Worm (Caenorhabditis elegans) whole organism, late embryonic: ENCODE results near the gene nhr-56.
A peak's percentile ranks its signal among the peaks of the same experiment; 100 is the strongest.

ENCODE experiments used
- C38D4.7 ChIP-seq: fragments of 200-800 bp; sonication (Bioruptor generic); optimal IDR thresholded peaks from 2 replicates; lab custom pipeline; 2018; ENCODE audit warnings: mild to moderate bottlenecking, missing genetic modification characterization, moderate library complexity, missing compliant biosample characterization
- F13H6.1 ChIP-seq: sonication (generic microtip); optimal IDR thresholded peaks from 2 replicates; lab custom pipeline; 2016; ENCODE audit warnings: missing genetic modification characterization, missing compliant biosample characterization
- ceh-18 ChIP-seq: sonication (generic microtip); optimal IDR thresholded peaks from 2 replicates; lab custom pipeline; 2016; ENCODE audit warnings: missing genetic modification characterization, missing compliant biosample characterization
- ceh-2 ChIP-seq: sonication (generic microtip); optimal IDR thresholded peaks from 2 replicates; lab custom pipeline; 2016; ENCODE audit warnings: missing genotype, missing genetic modification characterization, missing compliant biosample characterization
- ceh-22 ChIP-seq: sonication (generic microtip); optimal IDR thresholded peaks from 2 replicates; lab custom pipeline; 2017; ENCODE audit warnings: missing biosample characterization, missing genetic modification characterization
- ceh-24 ChIP-seq: sonication (generic microtip); optimal IDR thresholded peaks from 2 replicates; lab custom pipeline; 2016; ENCODE audit warnings: mild to moderate bottlenecking, missing genetic modification characterization, missing compliant biosample characterization
- ceh-30 ChIP-seq: fragments of 150-350 bp; optimal IDR thresholded peaks from 2 replicates; lab custom pipeline; 2014; ENCODE audit warnings: missing biosample characterization, missing genetic modification characterization
- ceh-31 ChIP-seq: sonication (generic microtip); optimal IDR thresholded peaks from 2 replicates; lab custom pipeline; 2016; ENCODE audit warnings: missing genetic modification characterization, missing compliant biosample characterization
- ceh-34 ChIP-seq: sonication (generic microtip); optimal IDR thresholded peaks from 2 replicates; lab custom pipeline; 2016; ENCODE audit warnings: mild to moderate bottlenecking, missing genetic modification characterization, missing compliant biosample characterization
- ceh-45 ChIP-seq: fragments of 200-800 bp; sonication (Bioruptor generic); IDR thresholded peaks from 2 replicates; pipeline ENCODE4 v1.3.6; 2022; ENCODE audit warnings: missing genetic modification reagents, missing genetic modification characterization, missing compliant biosample characterization
- ceh-48 ChIP-seq: sonication (generic microtip); optimal IDR thresholded peaks from 2 replicates; lab custom pipeline; 2016; ENCODE audit warnings: missing genetic modification characterization, inconsistent platforms, missing compliant biosample characterization
- ceh-9 ChIP-seq: sonication (generic microtip); optimal IDR thresholded peaks from 2 replicates; lab custom pipeline; 2016; ENCODE audit warnings: mild to moderate bottlenecking, missing genetic modification characterization, inconsistent platforms, missing compliant biosample characterization
- che-1 ChIP-seq: sonication (generic microtip); optimal IDR thresholded peaks from 2 replicates; lab custom pipeline; 2016; ENCODE audit warnings: mild to moderate bottlenecking, missing genetic modification characterization, missing compliant biosample characterization
- dve-1 ChIP-seq: sonication (generic microtip); optimal IDR thresholded peaks from 2 replicates; lab custom pipeline; 2017; ENCODE audit warnings: antibody characterized with exemption, mild to moderate bottlenecking, missing genetic modification characterization, missing compliant biosample characterization
- elt-4 ChIP-seq: sonication (generic microtip); optimal IDR thresholded peaks from 2 replicates; lab custom pipeline; 2016; ENCODE audit warnings: missing genetic modification characterization, missing compliant biosample characterization
- gmeb-2 ChIP-seq: sonication (generic microtip); optimal IDR thresholded peaks from 2 replicates; lab custom pipeline; 2016; ENCODE audit warnings: missing genetic modification characterization, inconsistent platforms, missing compliant biosample characterization
- hlh-30 ChIP-seq: sonication (generic microtip); optimal IDR thresholded peaks from 2 replicates; lab custom pipeline; 2017; ENCODE audit warnings: antibody characterized with exemption, missing genetic modification characterization, missing compliant biosample characterization; ENCODE audit not compliant: insufficient read depth
- hlh-8 ChIP-seq: sonication (generic microtip); optimal IDR thresholded peaks from 2 replicates; lab custom pipeline; 2016; ENCODE audit warnings: missing genotype, missing genetic modification characterization, missing compliant biosample characterization
- lim-6 ChIP-seq: sonication (generic microtip); optimal IDR thresholded peaks from 2 replicates; lab custom pipeline; 2016; ENCODE audit warnings: missing genetic modification characterization, missing compliant biosample characterization
- lin-11 ChIP-seq: fragments of 200-800 bp; sonication (Bioruptor generic); optimal IDR thresholded peaks from 2 replicates; lab custom pipeline; 2018; ENCODE audit warnings: mild to moderate bottlenecking, missing genetic modification characterization, missing compliant biosample characterization
- madf-2 ChIP-seq: sonication (generic microtip); optimal IDR thresholded peaks from 2 replicates; lab custom pipeline; 2017; ENCODE audit warnings: missing genetic modification characterization, missing compliant biosample characterization
- mec-3 ChIP-seq: sonication (generic microtip); optimal IDR thresholded peaks from 2 replicates; lab custom pipeline; 2016; ENCODE audit warnings: borderline replicate concordance, missing genetic modification characterization, missing compliant biosample characterization
- nfya-1 ChIP-seq: sonication (generic microtip); optimal IDR thresholded peaks from 2 replicates; lab custom pipeline; 2017; ENCODE audit warnings: missing genetic modification characterization, mild to moderate bottlenecking, missing compliant biosample characterization, antibody characterized with exemption, moderate library complexity
- pag-3 ChIP-seq: sonication (generic microtip); optimal IDR thresholded peaks from 2 replicates; lab custom pipeline; 2016; ENCODE audit warnings: missing compliant biosample characterization, missing genetic modification characterization, borderline replicate concordance
- pat-9 ChIP-seq: fragments of 200-800 bp; sonication (Bioruptor generic); optimal IDR thresholded peaks from 2 replicates; lab custom pipeline; 2018; ENCODE audit warnings: mild to moderate bottlenecking, missing genetic modification characterization, moderate library complexity, missing compliant biosample characterization
- pha-2 ChIP-seq: sonication (generic microtip); optimal IDR thresholded peaks from 2 replicates; lab custom pipeline; 2017; ENCODE audit warnings: mild to moderate bottlenecking, missing genetic modification characterization, missing compliant biosample characterization
- pha-4 ChIP-seq: fragments of 150-350 bp; optimal IDR thresholded peaks from 2 replicates; lab custom pipeline; 2018; ENCODE audit warnings: missing biosample characterization, missing genetic modification reagents, missing genetic modification characterization
- pros-1 ChIP-seq: fragments of 150-350 bp; optimal IDR thresholded peaks from 2 replicates; lab custom pipeline; 2014; ENCODE audit warnings: missing biosample characterization, missing genetic modification reagents, missing genetic modification characterization
- ref-2 ChIP-seq: sonication (generic microtip); optimal IDR thresholded peaks from 2 replicates; lab custom pipeline; 2016; ENCODE audit warnings: missing genetic modification characterization, missing compliant biosample characterization
- rnt-1 ChIP-seq: sonication (generic microtip); optimal IDR thresholded peaks from 2 replicates; lab custom pipeline; 2016; ENCODE audit warnings: missing genetic modification characterization, missing compliant biosample characterization
- sox-2 ChIP-seq: fragments of 200-800 bp; sonication (Bioruptor generic); IDR thresholded peaks from 2 replicates; pipeline ENCODE4 v1.3.6; 2022; ENCODE audit warnings: missing genetic modification reagents, missing genetic modification characterization, missing compliant biosample characterization
- unc-55 ChIP-seq: sonication (generic microtip); optimal IDR thresholded peaks from 2 replicates; lab custom pipeline; 2017; ENCODE audit warnings: missing biosample characterization, missing genetic modification reagents, missing genetic modification characterization
- unc-86 ChIP-seq: sonication (generic microtip); optimal IDR thresholded peaks from 2 replicates; lab custom pipeline; 2016; ENCODE audit warnings: missing genetic modification characterization, missing compliant biosample characterization

nhr-56 gene

DNA sequence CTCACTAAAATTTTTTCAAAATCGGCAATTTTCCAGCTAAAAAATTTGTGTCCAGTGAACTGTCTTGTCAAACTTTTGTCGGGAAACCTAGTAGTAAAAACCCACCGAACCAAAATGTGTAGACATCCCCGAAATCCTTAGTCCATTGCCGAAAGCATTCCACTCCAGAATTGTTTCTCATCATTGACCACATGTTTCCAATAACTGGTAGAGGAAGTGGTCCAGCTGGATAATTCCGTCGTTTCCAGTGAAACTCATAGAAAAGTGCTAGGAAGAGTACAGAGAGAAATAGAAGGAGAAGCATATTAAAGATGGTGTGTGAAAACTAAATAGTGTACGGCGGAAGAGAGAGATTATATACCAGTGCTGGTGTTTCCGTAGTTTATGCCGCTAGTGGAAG lies 14.7 kb upstream of the nhr-56 start, which contains the start of gene cyp-33C12 (continued):
- no peak for TF ChIP-seq mec-3 (tag; lab: Kevin White, UChicago)

DNA sequence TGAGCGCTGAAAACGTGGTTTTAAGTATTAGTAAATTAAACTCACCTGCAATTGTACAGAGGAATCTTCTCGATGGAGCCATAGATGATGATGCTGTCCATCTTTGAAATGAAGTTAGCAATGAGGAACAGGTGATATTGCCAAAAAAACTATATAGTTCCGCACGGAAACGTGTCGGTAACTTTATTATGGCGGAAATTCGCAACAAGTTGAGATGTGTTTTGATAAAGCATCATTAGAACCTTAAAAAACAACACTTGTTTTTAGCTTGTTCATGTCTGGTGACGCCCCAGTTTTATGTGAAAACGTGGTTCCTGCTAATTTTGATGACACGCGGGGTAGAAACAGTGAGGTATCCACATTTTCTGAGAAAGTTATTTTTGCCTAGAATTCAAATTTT lies 12.6 kb upstream of the nhr-56 start, which contains the start of gene srt-40:
Gene srt-40, minus strand, starts transcription at position 101 of the 400 bp plus-strand sequence.
- TF ChIP-seq C38D4.7 (GFP tag; lab: Kevin White, UChicago) (no peak), unc-86 (tag; lab: Kevin White, UChicago) (no peak), ceh-30 (tag; lab: Kevin White, UChicago) (no peak), pros-1 (tag; lab: Kevin White, UChicago) (no peak), hlh-8 (tag; lab: Kevin White, UChicago) (no peak), unc-55 (GFP tag; lab: Kevin White, UChicago) (no peak), ceh-2 (tag; lab: Kevin White, UChicago) (no peak), ref-2 (tag; lab: Kevin White, UChicago) (no peak), pat-9 (no peak)

ce11 chrV:2206801-2207200 lies 12.0 kb upstream of the nhr-56 start, which contains the start of gene svh-11:
svh-11 (plus strand) TSS chrV:2207101.
- TF ChIP-seq ceh-31 (tag; lab: Kevin White, UChicago), result no peak
- TF ChIP-seq F13H6.1, result no peak
- TF ChIP-seq ceh-45 (GFP tag; lab: Robert Waterston, UW), result no peak
- TF ChIP-seq elt-4, result no peak
- TF ChIP-seq gmeb-2 (tag; lab: Kevin White, UChicago), result no peak

ce11 chrV:2207527-2207926 lies 11.3 kb upstream of the nhr-56 start:
- peak; percentile 92 for TF ChIP-seq nfya-1 (tag; lab: Kevin White, UChicago)
- no peak for TF ChIP-seq pag-3 (tag; lab: Kevin White, UChicago)

DNA sequence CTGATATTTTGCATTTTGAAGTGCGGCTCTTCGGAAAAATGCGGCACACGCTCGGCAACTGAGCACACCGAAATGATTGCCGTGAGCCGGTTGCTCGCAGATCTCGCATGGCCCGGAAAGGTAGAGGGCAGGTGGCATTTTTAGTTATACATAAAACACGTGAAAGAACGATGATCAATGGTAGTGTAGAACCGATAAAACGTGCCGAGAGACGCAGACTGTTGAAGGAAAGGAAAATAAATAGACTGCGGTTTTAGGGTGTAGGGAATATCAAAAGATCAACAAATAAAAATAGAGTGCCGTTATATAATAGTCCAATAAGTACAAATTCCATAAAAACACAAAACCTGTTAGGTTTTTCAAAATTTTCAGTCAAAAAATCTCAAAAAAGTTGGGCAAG lies 6.9 kb upstream of the nhr-56 start, which contains the start of gene nhr-133:
Gene nhr-133, minus strand, starts transcription at position 183 of the 400 bp plus-strand sequence.
- peak; percentile 37 for TF ChIP-seq hlh-30 (tag; lab: Kevin White, UChicago)
- TF ChIP-seq rnt-1, result no peak
- no peak for TF ChIP-seq C38D4.7 (GFP tag; lab: Kevin White, UChicago)
- TF ChIP-seq ceh-48 (tag; lab: Kevin White, UChicago), result no peak

ce11 chrV:2214428-2215038 lies 4.3 kb upstream of the nhr-56 start, which contains the start of gene nhr-184:
nhr-184 (minus strand) TSS chrV:2214478.
- TF ChIP-seq dve-1 (tag; lab: Kevin White, UChicago) (no peak), che-1 (tag; lab: Kevin White, UChicago) (no peak), F13H6.1 (no peak), ceh-18 (tag; lab: Kevin White, UChicago) (no peak), ceh-22 (no peak), lim-6 (tag; lab: Kevin White, UChicago) (no peak), hlh-30 (tag; lab: Kevin White, UChicago) (no peak), lin-11 (no peak), ceh-34 (tag; lab: Kevin White, UChicago) (no peak), pha-2 (tag; lab: Kevin White, UChicago) (no peak), sox-2 (GFP tag; lab: Robert Waterston, UW) (no peak), pat-9 (no peak), madf-2 (tag; lab: Kevin White, UChicago) (no peak), ref-2 (tag; lab: Kevin White, UChicago) (no peak), pha-4 (no peak), unc-86 (tag; lab: Kevin White, UChicago) (no peak), elt-4 (no peak), ceh-30 (tag; lab: Kevin White, UChicago) (no peak), ceh-9 (no peak), ceh-24 (tag; lab: Kevin White, UChicago) (no peak)
